Worm (Caenorhabditis elegans): ENCODE results near the gene nas-31.

nas-31 gene

DNA sequence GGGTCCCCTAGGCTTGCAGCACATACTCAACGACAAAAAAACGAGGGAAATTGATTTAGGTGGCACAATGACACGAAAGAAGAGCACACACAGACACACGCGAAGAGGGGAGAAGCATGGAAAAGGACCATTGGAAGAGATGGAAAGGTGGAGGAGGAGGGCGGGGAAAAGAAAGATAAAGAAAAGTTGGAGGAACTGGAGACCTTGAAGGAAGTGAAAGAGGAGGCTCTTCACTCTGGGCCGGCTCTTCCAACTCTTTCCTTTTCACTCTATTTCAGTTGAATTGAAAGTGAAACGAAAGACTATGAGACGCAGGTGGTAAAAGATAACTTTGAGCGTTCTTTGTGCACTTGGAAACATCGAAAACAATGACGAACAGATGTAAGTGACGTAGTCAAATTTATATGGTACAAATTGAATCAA, 39.8 kb upstream of the nas-31 start (continued):
- TF ChIP-seq ZK185.1 (tag; optimal IDR thresholded peaks at IDR 0.05; ENCODE audit: poor library complexity, severe bottlenecking) (peak; percentile 19), tbp1 (GFP tag; optimal IDR thresholded peaks at IDR 0.05) (peak; percentile 10), lin-35 (GFP tag; optimal IDR thresholded peaks at IDR 0.05) (no peak), ztf-26 (tag; optimal IDR thresholded peaks at IDR 0.05) (no peak), F52B5.7 (tag; optimal IDR thresholded peaks at IDR 0.05) (peak; percentile 28), atf-7 (tag; optimal IDR thresholded peaks at IDR 0.05) (peak; percentile 48), Y53G8AR.9 (GFP tag; conservative IDR thresholded peaks at IDR 0.05) (no peak), B0336.3 (GFP tag; IDR thresholded peaks at IDR 0.05) (peak; percentile 36; the same call in 1 of the 2 replicates)

DNA sequence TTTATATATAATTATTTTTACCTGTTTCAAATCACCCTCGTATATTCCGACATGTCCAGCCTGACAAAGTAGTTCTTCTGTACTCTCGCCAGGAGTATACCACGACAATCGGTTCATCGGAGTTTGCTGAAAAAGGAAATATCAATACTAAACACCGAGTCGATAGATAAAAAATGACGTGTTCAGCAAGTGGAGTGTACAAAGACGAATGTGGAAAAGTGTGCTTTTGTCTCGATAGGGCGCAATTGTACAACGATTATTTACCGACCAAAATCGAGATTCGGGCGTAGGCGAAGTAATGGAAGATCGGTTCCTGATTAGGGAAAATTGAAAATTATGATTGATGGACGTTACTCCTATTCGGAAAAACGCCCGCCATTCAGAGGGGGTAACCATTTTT, 38.9 kb upstream of the nas-31 start, which contains the start of gene vps-36:
vps-36 (minus strand) TSS at position 126 of the 400 bp plus-strand sequence.
- no peak for TF ChIP-seq F22D6.2 (tag; optimal IDR thresholded peaks at IDR 0.05)
- TF ChIP-seq nhr-80 (tag; optimal IDR thresholded peaks at IDR 0.05): peak; percentile 90
- peak; percentile 37 to 77 for TF ChIP-seq let-607 (tag; optimal IDR thresholded peaks at IDR 0.05)
- TF ChIP-seq pbrm-1 (GFP tag; IDR thresholded peaks at IDR 0.05): peak; percentile 57; the same call in 1 of the 2 replicates
- 0 out of 2 replicates have a peak, but pooled peaks have one; percentile 43 for TF ChIP-seq ekl-4 (GFP tag; IDR thresholded peaks at IDR 0.05)
- TF ChIP-seq dox-1 (GFP tag; IDR thresholded peaks at IDR 0.05): peak; percentile 48
- TF ChIP-seq atf-7 (tag; optimal IDR thresholded peaks at IDR 0.05): peak; percentile 11
- 0 out of 2 replicates have a peak, but pooled peaks have one; percentile 10 for TF ChIP-seq Y53G8AR.9 (GFP tag; conservative IDR thresholded peaks at IDR 0.05)
- no peak for TF ChIP-seq ceh-58 (GFP tag; IDR thresholded peaks at IDR 0.05)

DNA sequence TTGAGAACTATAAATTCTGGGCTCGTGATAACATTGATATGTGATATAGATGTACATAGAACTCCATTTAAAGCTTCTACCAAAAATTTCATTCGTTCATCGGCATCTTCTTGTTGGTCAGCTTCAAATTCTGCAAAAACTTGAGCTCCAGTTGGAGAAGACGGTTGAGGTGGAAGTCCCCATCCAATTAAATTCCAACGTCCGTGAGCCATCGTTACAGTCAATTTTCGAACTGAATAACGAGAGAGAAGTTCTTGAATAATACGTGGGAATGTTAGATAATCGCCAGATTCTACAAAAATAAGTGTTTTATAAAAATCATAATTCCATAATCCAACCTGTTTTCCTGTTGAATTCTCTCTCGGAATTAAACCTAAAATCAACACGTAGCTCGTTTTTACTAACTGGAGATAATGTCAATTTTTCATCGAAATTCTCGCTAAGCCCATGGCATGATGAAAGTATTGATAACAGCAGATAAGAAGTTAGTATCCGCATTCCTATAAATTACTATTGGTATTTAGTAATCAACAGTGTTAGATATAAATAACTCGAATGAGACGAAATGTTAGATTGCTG, 36.8 kb upstream of the nas-31 start, which contains the start of gene pigt-1:
pigt-1 (minus strand) TSS at position 500 of the 579 bp plus-strand sequence.
- no peak for TF ChIP-seq F23B12.7 (tag; optimal IDR thresholded peaks at IDR 0.05; ENCODE audit: insufficient read depth)
- no peak for TF ChIP-seq pha-4 (tag; optimal IDR thresholded peaks at IDR 0.05)
- TF ChIP-seq hlh-12 (tag; optimal IDR thresholded peaks at IDR 0.05): no peak
- TF ChIP-seq ama-1 (optimal IDR thresholded peaks at IDR 0.05): peak; percentile 60
- TF ChIP-seq ama-1 (GFP tag; optimal IDR thresholded peaks at IDR 0.05): no peak
- no peak for TF ChIP-seq lsl-1 (GFP tag; optimal IDR thresholded peaks at IDR 0.05)
- peak; percentile 25 for TF ChIP-seq fkh-3 (tag; optimal IDR thresholded peaks at IDR 0.05)
- TF ChIP-seq F55B11.4 (tag; optimal IDR thresholded peaks at IDR 0.05; ENCODE audit: borderline replicate concordance, insufficient read depth): no peak
- peak; percentile 11 for TF ChIP-seq ets-4 (GFP tag; optimal IDR thresholded peaks at IDR 0.05)
- no peak for TF ChIP-seq nfya-1 (tag; optimal IDR thresholded peaks at IDR 0.05; ENCODE audit: borderline replicate concordance, insufficient read depth)
- TF ChIP-seq ceh-79 (tag; optimal IDR thresholded peaks at IDR 0.05): no peak
- TF ChIP-seq dpl-1 (GFP tag; optimal IDR thresholded peaks at IDR 0.05): no peak
- peak; percentile 66; the same call in 1 of the 2 replicates for TF ChIP-seq B0336.3 (GFP tag; IDR thresholded peaks at IDR 0.05)
- peak; percentile 9 for TF ChIP-seq athp-1 (tag; optimal IDR thresholded peaks at IDR 0.05)
- peak; percentile 29 for TF ChIP-seq lin-54 (GFP tag; optimal IDR thresholded peaks at IDR 0.05)
- TF ChIP-seq mxl-1 (tag; optimal IDR thresholded peaks at IDR 0.05): no peak
- no peak for TF ChIP-seq snpc-4 (GFP tag; optimal IDR thresholded peaks at IDR 0.05)
- TF ChIP-seq snpc-4 (tag; optimal IDR thresholded peaks at IDR 0.05): peak in 1 of 4 experiments; percentile 9
- TF ChIP-seq madf-3 (GFP tag; IDR thresholded peaks at IDR 0.05): no peak
- TF ChIP-seq let-607 (tag; optimal IDR thresholded peaks at IDR 0.05): peak in 1 of 2 experiments; percentile 0
- TF ChIP-seq F52B5.7 (tag; optimal IDR thresholded peaks at IDR 0.05): no peak
- TF ChIP-seq ekl-4 (GFP tag; IDR thresholded peaks at IDR 0.05): 0 out of 2 replicates have a peak, but pooled peaks have one; percentile 42
- TF ChIP-seq F22D6.2 (tag; optimal IDR thresholded peaks at IDR 0.05): no peak
- TF ChIP-seq Y95B8A.8 (GFP tag; IDR thresholded peaks at IDR 0.05): no peak
- no peak for TF ChIP-seq ztf-26 (tag; optimal IDR thresholded peaks at IDR 0.05)
- TF ChIP-seq atf-7 (tag; optimal IDR thresholded peaks at IDR 0.05): no peak
- no peak for TF ChIP-seq ztf-3 (GFP tag; optimal IDR thresholded peaks at IDR 0.05)
- TF ChIP-seq ztf-25 (GFP tag; IDR thresholded peaks at IDR 0.05): no peak
- TF ChIP-seq K12H6.12 (tag; optimal IDR thresholded peaks at IDR 0.05): no peak
- TF ChIP-seq T07F8.4 (tag; optimal IDR thresholded peaks at IDR 0.05): no peak
- no peak for TF ChIP-seq attf-6 (GFP tag; IDR thresholded peaks at IDR 0.05)
- TF ChIP-seq egrh-3 (GFP tag; IDR thresholded peaks at IDR 0.05): no peak
- TF ChIP-seq F33H1.4 (GFP tag; IDR thresholded peaks at IDR 0.05): no peak
- no peak for TF ChIP-seq lin-26 (GFP tag; IDR thresholded peaks at IDR 0.05)
- TF ChIP-seq tlf-1 (GFP tag; optimal IDR thresholded peaks at IDR 0.05): no peak

Data from whole organism, young adult.